Fruit fly (Drosophila melanogaster): Measurements from ENCODE around the gene eIF3g1.
A peak's percentile ranks its signal among the peaks of the same experiment; 100 is the strongest.

- no peak for TF ChIP-seq dimm (GFP tag; IDR thresholded peaks at IDR 0.05)
- TF ChIP-seq Doc2 (GFP tag; IDR thresholded peaks at IDR 0.05): no peak
- no peak for TF ChIP-seq CG31365 (tag; optimal IDR thresholded peaks at IDR 0.05)
- no peak for TF ChIP-seq yki (optimal IDR thresholded peaks at IDR 0.05)
- TF ChIP-seq Oaz (GFP tag; IDR thresholded peaks at IDR 0.05): no peak
- TF ChIP-seq emc (GFP tag; optimal IDR thresholded peaks at IDR 0.05): no peak
- no peak for TF ChIP-seq bowl (GFP tag; IDR thresholded peaks at IDR 0.05)
- no peak for TF ChIP-seq wek (GFP tag; optimal IDR thresholded peaks at IDR 0.05)
- no peak for TF ChIP-seq Vsx1 (GFP tag; optimal IDR thresholded peaks at IDR 0.05)
- no peak for TF ChIP-seq bbx (GFP tag; IDR thresholded peaks at IDR 0.05; ENCODE audit: partially characterized antibody)
- TF ChIP-seq hb (GFP tag; IDR thresholded peaks at IDR 0.05; ENCODE audit: partially characterized antibody): peak; percentile 70; the same call in 1 of the 3 replicates
- TF ChIP-seq HHEX (GFP tag; optimal IDR thresholded peaks at IDR 0.05): no peak
- no peak for TF ChIP-seq CG6813 (GFP tag; optimal IDR thresholded peaks at IDR 0.05)
- no peak for TF ChIP-seq GATAe (GFP tag; conservative IDR thresholded peaks at IDR 0.05)
Observed at dm6 chrX:2603851-2604505, 6.2 kb downstream of the eIF3g1 start, which contains the start of the genes Klp3A and Zw10.
